Worm (Caenorhabditis elegans): Measurements from ENCODE around the gene F43E2.1.

The F43E2.1 gene

ce11 chrII:7385442-7385841 lies 10.4 kb downstream of the F43E2.1 start, which contains the start of gene sre-3:
Gene sre-3, plus strand, starts transcription at chrII:7385742.
- TF ChIP-seq sptf-1 (tag; optimal IDR thresholded peaks at IDR 0.05) (no peak), mls-2 (tag; optimal IDR thresholded peaks at IDR 0.05) (no peak), nhr-2 (tag; optimal IDR thresholded peaks at IDR 0.05) (no peak), tbx-8 (GFP tag; optimal IDR thresholded peaks at IDR 0.05) (no peak), snpc-4 (tag; optimal IDR thresholded peaks at IDR 0.05) (no peak), ces-1 (GFP tag; optimal IDR thresholded peaks at IDR 0.05) (no peak), ham-2 (GFP tag; optimal IDR thresholded peaks at IDR 0.05) (no peak), M03D4.4 (tag; optimal IDR thresholded peaks at IDR 0.05) (no peak), sem-2 (GFP tag; optimal IDR thresholded peaks at IDR 0.05) (no peak), bed-3 (GFP tag; optimal IDR thresholded peaks at IDR 0.05) (no peak), unc-120 (tag; optimal IDR thresholded peaks at IDR 0.05; ENCODE audit: poor library complexity, severe bottlenecking) (no peak), elt-3 (tag; optimal IDR thresholded peaks at IDR 0.05) (no peak), pha-4 (tag; optimal IDR thresholded peaks at IDR 0.05) (no peak)

- TF ChIP-seq nhr-12 (tag; optimal IDR thresholded peaks at IDR 0.05) (no peak), bed-3 (GFP tag; optimal IDR thresholded peaks at IDR 0.05) (no peak), nhr-2 (tag; optimal IDR thresholded peaks at IDR 0.05) (no peak), blmp-1 (tag; optimal IDR thresholded peaks at IDR 0.05) (no peak), ceh-83 (GFP tag; optimal IDR thresholded peaks at IDR 0.05) (no peak), nhr-76 (tag; optimal IDR thresholded peaks at IDR 0.05) (no peak), lin-32 (GFP tag; optimal IDR thresholded peaks at IDR 0.05) (no peak), nhr-237 (tag; optimal IDR thresholded peaks at IDR 0.05) (no peak), unc-120 (tag; optimal IDR thresholded peaks at IDR 0.05; ENCODE audit: poor library complexity, severe bottlenecking) (no peak), snpc-4 (tag; optimal IDR thresholded peaks at IDR 0.05) (no peak), ceh-43 (GFP tag; optimal IDR thresholded peaks at IDR 0.05) (no peak), drap-1 (GFP tag; optimal IDR thresholded peaks at IDR 0.05) (no peak), hlh-1 (tag; optimal IDR thresholded peaks at IDR 0.05) (no peak)
Measured at ce11 chrII:7390335-7390734, 15.3 kb downstream of the F43E2.1 start.

- TF ChIP-seq unc-62 (GFP tag; optimal IDR thresholded peaks at IDR 0.05) (peak; percentile 14), lsy-2 (tag; optimal IDR thresholded peaks at IDR 0.05) (peak; percentile 6), mep-1 (tag; optimal IDR thresholded peaks at IDR 0.05) (peak; percentile 22), ces-1 (GFP tag; optimal IDR thresholded peaks at IDR 0.05) (no peak)
Measured at ce11 chrII:7392052-7392694, 17.1 kb downstream of the F43E2.1 start.

ce11 chrII:7393393-7393792 lies 18.3 kb downstream of the F43E2.1 start:
- TF ChIP-seq snpc-4 (tag; optimal IDR thresholded peaks at IDR 0.05) (no peak), M03D4.4 (tag; optimal IDR thresholded peaks at IDR 0.05) (no peak), unc-120 (tag; optimal IDR thresholded peaks at IDR 0.05; ENCODE audit: poor library complexity, severe bottlenecking) (no peak), mep-1 (tag; optimal IDR thresholded peaks at IDR 0.05) (no peak), nhr-237 (tag; optimal IDR thresholded peaks at IDR 0.05) (no peak), lin-13 (tag; optimal IDR thresholded peaks at IDR 0.05) (no peak), elt-3 (tag; optimal IDR thresholded peaks at IDR 0.05) (no peak), lsy-2 (tag; optimal IDR thresholded peaks at IDR 0.05) (no peak), nhr-28 (tag; optimal IDR thresholded peaks at IDR 0.05) (no peak), hlh-1 (tag; optimal IDR thresholded peaks at IDR 0.05) (no peak), drap-1 (GFP tag; optimal IDR thresholded peaks at IDR 0.05) (no peak), ztf-11 (tag; optimal IDR thresholded peaks at IDR 0.05) (no peak), ces-1 (GFP tag; optimal IDR thresholded peaks at IDR 0.05) (no peak), tbx-8 (GFP tag; optimal IDR thresholded peaks at IDR 0.05) (no peak), cnd-1 (tag; optimal IDR thresholded peaks at IDR 0.05) (no peak)

ce11 chrII:7393922-7394689 lies 19.0 kb downstream of the F43E2.1 start:
- TF ChIP-seq unc-120 (tag; optimal IDR thresholded peaks at IDR 0.05; ENCODE audit: poor library complexity, severe bottlenecking) (no peak), mab-5 (tag; optimal IDR thresholded peaks at IDR 0.05) (no peak), cnd-1 (tag; optimal IDR thresholded peaks at IDR 0.05) (no peak), nhr-28 (tag; optimal IDR thresholded peaks at IDR 0.05) (no peak), nhr-237 (tag; optimal IDR thresholded peaks at IDR 0.05) (no peak), M03D4.4 (tag; optimal IDR thresholded peaks at IDR 0.05) (no peak), mls-2 (tag; optimal IDR thresholded peaks at IDR 0.05) (no peak), hlh-1 (tag; optimal IDR thresholded peaks at IDR 0.05) (no peak), unc-39 (tag; optimal IDR thresholded peaks at IDR 0.05) (no peak)

Measured in whole organism, mixed stage, embryonic.